Worm (Caenorhabditis elegans) whole organism, L2 larva: ENCODE results near the gene tag-266.

ENCODE experiments used
- F13H6.1 ChIP-seq: sonication (generic microtip); optimal IDR thresholded peaks from 2 replicates; lab custom pipeline; 2016; ENCODE audit warnings: missing genetic modification characterization, missing compliant biosample characterization
- ama-1 ChIP-seq: fragments of 150-350 bp; optimal IDR thresholded peaks from 2 replicates; lab custom pipeline; 2018; ENCODE audit warnings: inconsistent platforms
- blmp-1 ChIP-seq: sonication (generic microtip); optimal IDR thresholded peaks from 2 replicates; lab custom pipeline; 2017; ENCODE audit warnings: missing genetic modification characterization, mild to moderate bottlenecking, missing compliant biosample characterization, antibody characterized with exemption, moderate library complexity; ENCODE audit not compliant: insufficient read depth
- ceh-82 ChIP-seq: fragments of 150-350 bp; optimal IDR thresholded peaks from 2 replicates; lab custom pipeline; 2014; ENCODE audit warnings: missing biosample characterization, missing genetic modification characterization
- egl-27 ChIP-seq: sonication (generic microtip); optimal IDR thresholded peaks from 3 replicates; lab custom pipeline; 2017; ENCODE audit warnings: missing biosample characterization, missing genetic modification reagents, missing genetic modification characterization
- lin-13 ChIP-seq: fragments of 150-350 bp; optimal IDR thresholded peaks from 2 replicates; lab custom pipeline; 2014; ENCODE audit warnings: missing biosample characterization, missing genetic modification reagents, missing genetic modification characterization
- lsy-2 ChIP-seq, 2 experiments: fragments of 150-350 bp in 1 of 2; sonication (generic microtip) in 1 of 2; optimal IDR thresholded peaks; 2 replicates each; lab custom pipeline; 2014 to 2017; ENCODE audit warnings: missing biosample characterization in 2 of 2, missing genetic modification characterization in 2 of 2
- mdl-1 ChIP-seq, 2 experiments: fragments of 150-350 bp in 1 of 2; sonication (generic microtip) in 1 of 2; optimal IDR thresholded peaks; 2 replicates each; lab custom pipeline; 2017; ENCODE audit warnings: missing biosample characterization in 2 of 2, missing genetic modification characterization in 2 of 2
- nhr-25 ChIP-seq: fragments of 150-350 bp; sonication (generic microtip); optimal IDR thresholded peaks from 3 replicates; lab custom pipeline; 2014; ENCODE audit warnings: missing biosample characterization, missing genetic modification characterization
- snpc-4 ChIP-seq: fragments of 150-350 bp; optimal IDR thresholded peaks from 2 replicates; lab custom pipeline; 2014; ENCODE audit warnings: missing biosample characterization, missing genetic modification characterization
- ztf-11 ChIP-seq: sonication (generic microtip); optimal IDR thresholded peaks from 2 replicates; lab custom pipeline; 2017; ENCODE audit warnings: missing biosample characterization, missing genetic modification characterization

DNA sequence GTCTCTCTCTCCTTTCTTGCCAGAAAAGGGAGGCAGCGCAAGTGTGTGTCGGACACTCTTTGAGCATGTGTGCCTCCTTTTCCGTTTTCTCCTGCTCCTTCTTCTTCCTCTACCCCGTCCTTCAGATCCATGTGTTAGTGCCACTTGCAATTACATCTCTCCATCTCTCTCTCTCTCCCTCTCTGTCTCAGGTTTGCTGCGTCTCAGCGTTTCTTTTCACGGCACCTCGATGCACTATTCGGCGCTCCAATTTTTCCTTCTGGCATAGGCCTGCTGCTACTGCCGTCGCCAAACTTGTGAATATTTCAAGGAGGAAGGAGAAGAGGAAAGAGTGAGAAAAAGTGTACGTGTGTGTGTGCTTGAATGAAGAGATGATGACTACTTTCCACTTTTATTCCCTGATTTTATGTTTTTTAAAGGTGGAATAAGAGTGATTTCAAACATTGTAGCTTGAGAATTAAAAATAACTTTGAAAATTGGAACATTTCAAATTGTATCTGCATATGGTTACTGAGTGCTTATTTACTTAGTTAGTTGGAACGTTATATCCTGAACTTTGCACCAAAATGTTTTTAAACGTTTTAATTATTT, 28.4 kb upstream of the tag-266 start, which contains the start of gene W02B3.3:
- TF ChIP-seq nhr-25 (tag; lab: Kevin White, UChicago) (no peak), egl-27 (tag; lab: Kevin White, UChicago) (peak; percentile 68), mdl-1 (tag; optimal IDR thresholded peaks at IDR 0.05; lab: Kevin White, UChicago) (peak in 1 of 2 experiments; percentile 52), ama-1 (no peak), blmp-1 (tag; lab: Kevin White, UChicago) (no peak), lin-13 (GFP tag; lab: Kevin White, UChicago) (no peak), ceh-82 (tag; lab: Kevin White, UChicago) (no peak), lsy-2 (tag; optimal IDR thresholded peaks at IDR 0.05; lab: Kevin White, UChicago) (peak; percentile 17 to 74), F13H6.1 (peak; percentile 76), ztf-11 (tag; lab: Kevin White, UChicago) (no peak), snpc-4 (tag; lab: Kevin White, UChicago) (peak; percentile 29)
